Worm (Caenorhabditis elegans): ENCODE measurements around the gene W06G6.15.

DNA sequence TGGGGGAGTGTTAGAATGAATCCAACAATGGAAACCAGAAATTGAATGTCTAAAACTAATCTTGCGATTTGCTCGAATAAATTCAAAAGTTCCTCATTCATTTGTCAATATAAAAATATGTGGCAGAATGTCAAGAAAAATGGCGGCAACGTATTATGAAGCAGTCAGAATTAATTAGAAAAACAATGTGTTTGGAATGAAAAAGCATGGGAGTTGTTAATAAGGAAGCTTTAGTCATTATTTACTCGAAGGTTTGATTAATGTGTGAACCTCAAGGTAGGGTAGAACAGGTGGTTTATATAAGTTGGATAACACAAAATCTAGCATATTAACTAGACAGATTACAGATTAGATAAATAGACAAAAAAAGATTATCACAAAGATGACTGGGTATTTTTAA lies 16.1 kb upstream of the W06G6.15 start, which contains the start of gene srw-76:
- TF ChIP-seq ceh-9 (tag; optimal IDR thresholded peaks at IDR 0.05) = no peak
- no peak for TF ChIP-seq pha-4 (tag; optimal IDR thresholded peaks at IDR 0.05)

Measured in whole organism, L3 larva.